Worm (Caenorhabditis elegans) whole organism, young adult: ENCODE measurements around the gene cdgs-1.

Experiments
- B0035.1 ChIP-seq: sonication (generic microtip); optimal IDR thresholded peaks from 2 replicates; lab custom pipeline; 2016; ENCODE audit warnings: missing genetic modification characterization, mild to moderate bottlenecking, missing compliant biosample characterization, missing genotype, missing genetic modification reagents
- C17E4.6 ChIP-seq: fragments of 200-800 bp; sonication (Bioruptor generic); IDR thresholded peaks from 2 replicates; pipeline ENCODE4 v1.3.6; 2022; ENCODE audit warnings: missing genetic modification reagents, missing genetic modification characterization, missing compliant biosample characterization
- F39B2.1 ChIP-seq: fragments of 200-800 bp; sonication (Bioruptor generic); IDR thresholded peaks from 2 replicates; pipeline ENCODE4 v1.3.6; 2022; ENCODE audit warnings: missing genetic modification reagents, missing genetic modification characterization, missing compliant biosample characterization
- F52B5.7 ChIP-seq: sonication (generic microtip); optimal IDR thresholded peaks from 2 replicates; lab custom pipeline; 2016; ENCODE audit warnings: mild to moderate bottlenecking, missing genetic modification characterization, missing compliant biosample characterization
- F55B11.4 ChIP-seq: sonication (generic microtip); optimal IDR thresholded peaks from 2 replicates; lab custom pipeline; 2016; ENCODE audit warnings: missing compliant biosample characterization, missing genetic modification characterization, borderline replicate concordance; ENCODE audit not compliant: insufficient read depth
- K11D2.4 ChIP-seq: fragments of 200-800 bp; sonication (Bioruptor generic); IDR thresholded peaks from 2 replicates; pipeline ENCODE4 v1.3.6; 2022; ENCODE audit warnings: missing genetic modification reagents, missing genetic modification characterization, missing compliant biosample characterization
- Y53F4B.3 ChIP-seq: fragments of 200-800 bp; sonication (Bioruptor generic); IDR thresholded peaks from 2 replicates; pipeline ENCODE4 v1.3.6; 2022; ENCODE audit warnings: missing genetic modification reagents, missing genetic modification characterization, missing compliant biosample characterization
- Y56A3A.18 ChIP-seq: fragments of 200-800 bp; sonication (Bioruptor generic); IDR thresholded peaks from 2 replicates; pipeline ENCODE4 v1.3.6; 2022; ENCODE audit warnings: missing genetic modification reagents, missing genetic modification characterization, missing compliant biosample characterization
- Y67H2A.10 ChIP-seq: fragments of 200-800 bp; sonication (Bioruptor generic); conservative IDR thresholded peaks from 2 replicates; pipeline ENCODE4 v1.3.6; 2022; ENCODE audit warnings: missing genetic modification reagents, missing genetic modification characterization, missing compliant biosample characterization
- Y95B8A.8 ChIP-seq: fragments of 200-800 bp; sonication (Bioruptor generic); IDR thresholded peaks from 2 replicates; pipeline ENCODE4 v1.3.6; 2022; ENCODE audit warnings: missing genetic modification reagents, missing genetic modification characterization, missing compliant biosample characterization
- atf-7 ChIP-seq: sonication (generic microtip); optimal IDR thresholded peaks from 2 replicates; lab custom pipeline; 2017; ENCODE audit warnings: mild to moderate bottlenecking, missing genetic modification characterization, missing compliant biosample characterization
- athp-1 ChIP-seq: sonication (generic microtip); optimal IDR thresholded peaks from 2 replicates; lab custom pipeline; 2017; ENCODE audit warnings: mild to moderate bottlenecking, missing genetic modification characterization, missing compliant biosample characterization
- attf-3 ChIP-seq: fragments of 200-800 bp; sonication (Bioruptor generic); conservative IDR thresholded peaks from 2 replicates; pipeline ENCODE4 v1.3.6; 2022; ENCODE audit warnings: missing genetic modification reagents, missing genetic modification characterization, missing compliant biosample characterization
- attf-5 ChIP-seq: fragments of 200-800 bp; sonication (Bioruptor generic); optimal IDR thresholded peaks from 2 replicates; lab custom pipeline; 2018; ENCODE audit warnings: mild to moderate bottlenecking, missing genetic modification characterization, missing compliant biosample characterization
- bed-2 ChIP-seq: fragments of 200-800 bp; sonication (Bioruptor generic); IDR thresholded peaks from 2 replicates; pipeline ENCODE4 v1.3.6; 2022; ENCODE audit warnings: missing genetic modification reagents, missing genetic modification characterization, missing compliant biosample characterization
- ccch-3 ChIP-seq: fragments of 200-800 bp; sonication (Bioruptor generic); optimal IDR thresholded peaks from 2 replicates; lab custom pipeline; 2018; ENCODE audit warnings: mild to moderate bottlenecking, missing genetic modification characterization, missing compliant biosample characterization
- cebp-2 ChIP-seq: fragments of 200-800 bp; sonication (Bioruptor generic); IDR thresholded peaks from 2 replicates; pipeline ENCODE4 v1.3.6; 2022; ENCODE audit warnings: missing genetic modification characterization, missing compliant biosample characterization
- ceh-27 ChIP-seq: fragments of 200-800 bp; sonication (Bioruptor generic); optimal IDR thresholded peaks from 2 replicates; lab custom pipeline; 2018; ENCODE audit warnings: mild to moderate bottlenecking, missing genetic modification characterization, moderate library complexity, missing compliant biosample characterization
- chd-7 ChIP-seq: sonication (generic microtip); optimal IDR thresholded peaks from 2 replicates; lab custom pipeline; 2016; ENCODE audit warnings: mild to moderate bottlenecking, missing genetic modification characterization, moderate library complexity, missing compliant biosample characterization
- dox-1 ChIP-seq: fragments of 200-800 bp; sonication (Bioruptor generic); IDR thresholded peaks from 2 replicates; pipeline ENCODE4 v1.3.6; 2022; ENCODE audit warnings: missing genetic modification reagents, missing genetic modification characterization, missing compliant biosample characterization
- dpff-1 ChIP-seq: sonication (generic microtip); optimal IDR thresholded peaks from 2 replicates; lab custom pipeline; 2017; ENCODE audit warnings: mild to moderate bottlenecking, missing genetic modification characterization, missing compliant biosample characterization
- egl-44 ChIP-seq: fragments of 200-800 bp; sonication (Bioruptor generic); IDR thresholded peaks from 2 replicates; pipeline ENCODE4 v1.3.6; 2022; ENCODE audit warnings: missing genetic modification reagents, missing genetic modification characterization, missing compliant biosample characterization
- gei-17 ChIP-seq: fragments of 200-800 bp; sonication (Bioruptor generic); optimal IDR thresholded peaks from 2 replicates; lab custom pipeline; 2018; ENCODE audit warnings: mild to moderate bottlenecking, missing genetic modification characterization, missing compliant biosample characterization
- hmg-20 ChIP-seq: fragments of 200-800 bp; sonication (Bioruptor generic); IDR thresholded peaks from 2 replicates; pipeline ENCODE4 v1.3.6; 2022; ENCODE audit warnings: missing genetic modification reagents, missing genetic modification characterization, missing compliant biosample characterization
- hsf-1 ChIP-seq: fragments of 200-800 bp; sonication (Bioruptor generic); IDR thresholded peaks from 2 replicates; pipeline ENCODE4 v1.3.6; 2022; ENCODE audit warnings: missing genetic modification reagents, missing genetic modification characterization, missing compliant biosample characterization
- let-607 ChIP-seq, 2 experiments: fragments of 200-800 bp in 1 of 2; sonication (Bioruptor generic) in 1 of 2; sonication (generic microtip) in 1 of 2; optimal IDR thresholded peaks; 2 replicates each; lab custom pipeline; 2016 to 2018; ENCODE audit warnings: mild to moderate bottlenecking in 2 of 2, missing compliant biosample characterization in 2 of 2, missing genetic modification characterization in 2 of 2, moderate library complexity in 2 of 2, missing genotype in 1 of 2
- lin-26 ChIP-seq: fragments of 200-800 bp; sonication (Bioruptor generic); IDR thresholded peaks from 2 replicates; pipeline ENCODE4 v1.3.6; 2022; ENCODE audit warnings: missing genetic modification reagents, missing genetic modification characterization, missing compliant biosample characterization
- lin-35 ChIP-seq, 3 experiments: fragments of 150-350 bp in 2 of 3; sonication (generic microtip) in 1 of 3; optimal IDR thresholded peaks; 2 replicates each; lab custom pipeline; 2014 to 2018; ENCODE audit warnings: missing biosample characterization in 3 of 3, missing genetic modification characterization in 3 of 3, missing genetic modification reagents in 3 of 3
- lin-40 ChIP-seq: sonication (generic microtip); optimal IDR thresholded peaks from 2 replicates; lab custom pipeline; 2016; ENCODE audit warnings: missing genetic modification characterization, mild to moderate bottlenecking, missing compliant biosample characterization, missing genotype, missing genetic modification reagents
- madf-3 ChIP-seq: fragments of 200-800 bp; sonication (Bioruptor generic); IDR thresholded peaks from 2 replicates; pipeline ENCODE4 v1.3.6; 2022; ENCODE audit warnings: missing genetic modification reagents, missing genetic modification characterization, missing compliant biosample characterization
- madf-6 ChIP-seq: fragments of 200-800 bp; sonication (Bioruptor generic); IDR thresholded peaks from 2 replicates; pipeline ENCODE4 v1.3.6; 2022; ENCODE audit warnings: missing genetic modification reagents, missing genetic modification characterization, missing compliant biosample characterization
- mcd-1 ChIP-seq: fragments of 200-800 bp; sonication (Bioruptor generic); IDR thresholded peaks from 2 replicates; pipeline ENCODE4 v1.3.6; 2022; ENCODE audit warnings: missing genetic modification reagents, missing genetic modification characterization, missing compliant biosample characterization
- nfyb-1 ChIP-seq: fragments of 200-800 bp; sonication (Bioruptor generic); IDR thresholded peaks from 2 replicates; pipeline ENCODE4 v1.3.6; 2022; ENCODE audit warnings: missing genetic modification reagents, missing genetic modification characterization, missing compliant biosample characterization
- pbrm-1 ChIP-seq: fragments of 200-800 bp; sonication (Bioruptor generic); IDR thresholded peaks from 2 replicates; pipeline ENCODE4 v1.3.6; 2022; ENCODE audit warnings: missing genetic modification reagents, missing genetic modification characterization, missing compliant biosample characterization
- rcor-1 ChIP-seq: fragments of 200-800 bp; sonication (Bioruptor generic); IDR thresholded peaks from 2 replicates; pipeline ENCODE4 v1.3.6; 2022; ENCODE audit warnings: missing genetic modification reagents, missing genetic modification characterization, missing compliant biosample characterization
- repo-1 ChIP-seq: sonication (generic microtip); optimal IDR thresholded peaks from 2 replicates; lab custom pipeline; 2017; ENCODE audit warnings: mild to moderate bottlenecking, missing genetic modification characterization, missing compliant biosample characterization
- snpc-1.1 ChIP-seq: sonication (generic microtip); optimal IDR thresholded peaks from 2 replicates; lab custom pipeline; 2017; ENCODE audit warnings: missing genetic modification characterization, mild to moderate bottlenecking, missing compliant biosample characterization, antibody characterized with exemption, moderate library complexity, missing genotype, missing genetic modification reagents; ENCODE audit not compliant: insufficient read depth
- snpc-3.4 ChIP-seq: sonication (generic microtip); optimal IDR thresholded peaks from 2 replicates; lab custom pipeline; 2017; ENCODE audit warnings: missing genetic modification characterization, mild to moderate bottlenecking, missing compliant biosample characterization, antibody characterized with exemption, moderate library complexity, missing genotype, missing genetic modification reagents
- snpc-4 ChIP-seq, 5 experiments: fragments of 150-350 bp in 1 of 5; sonication (generic microtip) in 4 of 5; optimal IDR thresholded peaks; 2 replicates each; lab custom pipeline; 2014 to 2018; ENCODE audit warnings: missing genetic modification characterization in 5 of 5, missing biosample characterization in 3 of 5, antibody characterized with exemption in 2 of 5, mild to moderate bottlenecking in 2 of 5, missing compliant biosample characterization in 2 of 5, missing genotype in 2 of 5, moderate library complexity in 2 of 5, missing genetic modification reagents in 1 of 5
- tbp1 ChIP-seq: fragments of 200-800 bp; sonication (Bioruptor generic); optimal IDR thresholded peaks from 2 replicates; lab custom pipeline; 2018; ENCODE audit warnings: mild to moderate bottlenecking, missing genetic modification characterization, missing compliant biosample characterization
- tbx-9 ChIP-seq: sonication (generic microtip); optimal IDR thresholded peaks from 2 replicates; lab custom pipeline; 2016; ENCODE audit warnings: borderline replicate concordance, missing genetic modification characterization, inconsistent platforms, missing compliant biosample characterization
- unc-130 ChIP-seq: sonication (generic microtip); optimal IDR thresholded peaks from 2 replicates; lab custom pipeline; 2016; ENCODE audit warnings: missing genetic modification reagents, missing genetic modification characterization, missing compliant biosample characterization
- zim-3 ChIP-seq: sonication (generic microtip); optimal IDR thresholded peaks from 2 replicates; lab custom pipeline; 2017; ENCODE audit warnings: mild to moderate bottlenecking, missing genetic modification characterization, moderate library complexity, missing compliant biosample characterization
- ztf-18 ChIP-seq: sonication (generic microtip); optimal IDR thresholded peaks from 2 replicates; lab custom pipeline; 2016; ENCODE audit warnings: missing genotype, mild to moderate bottlenecking, missing genetic modification characterization, missing compliant biosample characterization
- ztf-25 ChIP-seq: fragments of 200-800 bp; sonication (Bioruptor generic); IDR thresholded peaks from 2 replicates; pipeline ENCODE4 v1.3.6; 2022; ENCODE audit warnings: missing genetic modification reagents, missing genetic modification characterization, missing compliant biosample characterization
- ztf-26 ChIP-seq: sonication (generic microtip); optimal IDR thresholded peaks from 2 replicates; lab custom pipeline; 2017; ENCODE audit warnings: missing genetic modification characterization, missing compliant biosample characterization

Gene cdgs-1

ce11 chrIV:7789521-7789949, 26.0 kb downstream of the cdgs-1 start, which contains the start of gene imp-3 (continued):
- TF ChIP-seq ccch-3 (GFP tag; lab: Kevin White, UChicago) (no peak), egl-44 (GFP tag; lab: Robert Waterston, UW) (0 out of 2 replicates have a peak, but pooled peaks have one; percentile 48), attf-3 (GFP tag; lab: Robert Waterston, UW) (0 out of 2 replicates have a peak, but pooled peaks have one; percentile 27), zim-3 (peak; percentile 66), repo-1 (tag; lab: Kevin White, UChicago) (peak; percentile 56), let-607 (tag; optimal IDR thresholded peaks at IDR 0.05; lab: Kevin White, UChicago) (peak; percentile 19 to 24), ztf-25 (0 out of 2 replicates have a peak, but pooled peaks have one; percentile 66), mcd-1 (GFP tag; lab: Robert Waterston, UW) (peak; percentile 73), hsf-1 (GFP tag; lab: Robert Waterston, UW) (peak; percentile 75), Y95B8A.8 (peak; percentile 66; the same call in 1 of the 2 replicates), tbp1 (GFP tag; lab: Kevin White, UChicago) (peak; percentile 60), C17E4.6 (GFP tag; lab: Robert Waterston, UW) (peak; percentile 54; the same call in 1 of the 2 replicates), athp-1 (peak; percentile 88), dpff-1 (tag; lab: Kevin White, UChicago) (peak; percentile 7), lin-35 (GFP tag; optimal IDR thresholded peaks at IDR 0.05; lab: Kevin White, UChicago) (peak in 1 of 3 experiments; percentile 65), dox-1 (GFP tag; lab: Robert Waterston, UW) (peak; percentile 68; the same call in 1 of the 2 replicates), bed-2 (GFP tag; lab: Robert Waterston, UW) (no peak), K11D2.4 (GFP tag; lab: Robert Waterston, UW) (peak; percentile 61), snpc-4 (GFP tag; optimal IDR thresholded peaks at IDR 0.05; lab: Kevin White, UChicago) (no peak), snpc-4 (tag; optimal IDR thresholded peaks at IDR 0.05; lab: Kevin White, UChicago) (peak in 2 of 4 experiments; percentile 27 to 44), Y53F4B.3 (GFP tag; lab: Robert Waterston, UW) (no peak), hmg-20 (GFP tag; lab: Robert Waterston, UW) (0 out of 2 replicates have a peak, but pooled peaks have one; percentile 46), Y67H2A.10 (GFP tag; lab: Robert Waterston, UW) (peak; percentile 33), unc-130 (GFP tag; lab: Kevin White, UChicago) (peak; percentile 11), pbrm-1 (GFP tag; lab: Robert Waterston, UW) (peak; percentile 62), F39B2.1 (GFP tag; lab: Robert Waterston, UW) (peak; percentile 61; the same call in 1 of the 2 replicates), tbx-9 (tag; lab: Kevin White, UChicago) (peak; percentile 64), F52B5.7 (peak; percentile 84), lin-26 (GFP tag; lab: Robert Waterston, UW) (peak; percentile 77), madf-6 (peak; percentile 72), gei-17 (GFP tag; lab: Kevin White, UChicago) (peak; percentile 1), lin-40 (tag; lab: Kevin White, UChicago) (peak; percentile 60), attf-5 (GFP tag; lab: Kevin White, UChicago) (peak; percentile 74), B0035.1 (tag; lab: Kevin White, UChicago) (no peak), nfyb-1 (GFP tag; lab: Robert Waterston, UW) (peak; percentile 69), ceh-27 (GFP tag; lab: Kevin White, UChicago) (peak; percentile 7), cebp-2 (no peak), rcor-1 (GFP tag; lab: Robert Waterston, UW) (peak; percentile 46; the same call in 1 of the 2 replicates), atf-7 (peak; percentile 79), chd-7 (tag; lab: Kevin White, UChicago) (peak; percentile 75), snpc-1.1 (tag; lab: Kevin White, UChicago) (peak; percentile 19), ztf-18 (peak; percentile 18), snpc-3.4 (peak; percentile 22), Y56A3A.18 (peak; percentile 56; the same call in 1 of the 2 replicates), F55B11.4 (no peak), madf-3 (GFP tag; lab: Robert Waterston, UW) (0 out of 2 replicates have a peak, but pooled peaks have one; percentile 40), ztf-26 (tag; lab: Kevin White, UChicago) (no peak)
